Fruit fly (Drosophila melanogaster): ENCODE results near the gene Atg17.

Atg17 gene

DNA sequence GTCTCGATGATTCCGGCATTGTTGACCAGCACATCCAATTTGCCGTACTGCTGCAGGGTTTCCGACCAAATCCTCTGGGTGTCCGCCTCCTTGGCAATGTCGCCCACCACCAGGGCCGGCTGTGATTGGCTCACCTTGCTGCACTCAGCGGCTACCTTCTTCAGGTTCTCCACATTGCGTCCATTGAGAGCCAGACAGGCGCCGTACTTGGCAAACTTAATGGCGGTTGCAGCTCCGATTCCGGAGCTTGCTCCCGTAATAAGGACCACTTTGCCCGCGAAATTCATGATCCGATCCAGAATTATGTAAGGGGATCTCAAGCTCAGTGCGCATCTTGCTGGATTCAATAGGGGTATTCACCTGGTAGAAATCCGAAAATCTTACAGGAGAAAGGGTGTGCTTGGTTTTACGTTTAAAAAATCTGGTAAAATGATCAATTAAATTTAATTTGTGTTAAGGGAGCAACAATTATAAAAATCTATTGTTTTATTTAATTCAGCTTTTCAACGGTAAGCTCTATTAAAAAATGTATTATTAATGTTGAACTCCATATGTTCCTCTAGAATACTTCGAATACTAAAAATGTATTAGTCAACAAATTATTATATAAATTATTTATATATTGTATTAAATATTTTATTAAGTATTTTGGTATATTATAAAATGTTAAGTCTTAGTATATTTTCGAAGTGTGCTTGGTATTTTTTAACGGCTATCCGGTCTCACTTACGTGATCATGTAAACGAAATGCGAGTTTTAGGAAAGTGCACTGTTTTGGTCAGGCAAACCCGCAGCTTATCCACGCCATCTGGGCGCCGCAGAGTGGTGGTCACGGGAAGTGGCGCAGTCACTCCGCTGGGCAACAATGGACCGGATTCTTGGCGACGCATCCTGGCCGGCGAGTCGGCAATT lies 32.7 kb upstream of the Atg17 start, which contains the start of the genes CG31548 and CG12170:
Gene CG31548 (minus strand): TSS at position 334 of the 912 bp plus-strand sequence.
Gene CG12170 (plus strand): TSS at position 716 of the 912 bp plus-strand sequence.
- no peak for TF ChIP-seq pad (GFP tag; optimal IDR thresholded peaks at IDR 0.05)
- TF ChIP-seq CG33017 (tag; optimal IDR thresholded peaks at IDR 0.05) = peak; percentile 49
- TF ChIP-seq tj (GFP tag; optimal IDR thresholded peaks at IDR 0.05) = peak; percentile 27
- no peak for TF ChIP-seq bab1 (GFP tag; optimal IDR thresholded peaks at IDR 0.05)
- TF ChIP-seq Crg-1 (GFP tag; optimal IDR thresholded peaks at IDR 0.05) = peak; percentile 1
- TF ChIP-seq Clk (GFP tag; optimal IDR thresholded peaks at IDR 0.05) = no peak
- TF ChIP-seq toe (GFP tag; optimal IDR thresholded peaks at IDR 0.05) = no peak
- no peak for TF ChIP-seq cnc (optimal IDR thresholded peaks at IDR 0.05)
- TF ChIP-seq CG5204 (GFP tag; optimal IDR thresholded peaks at IDR 0.05) = no peak
- TF ChIP-seq cic (GFP tag; optimal IDR thresholded peaks at IDR 0.05) = no peak
- TF ChIP-seq CG7045 (GFP tag; optimal IDR thresholded peaks at IDR 0.05) = peak; percentile 31
- peak; percentile 2 for TF ChIP-seq CG12768 (GFP tag; optimal IDR thresholded peaks at IDR 0.05)
- TF ChIP-seq CG7101 (tag; optimal IDR thresholded peaks at IDR 0.05) = peak; percentile 56
- peak; percentile 57 for TF ChIP-seq CG14711 (tag; optimal IDR thresholded peaks at IDR 0.05)
- no peak for TF ChIP-seq ovo (GFP tag; optimal IDR thresholded peaks at IDR 0.05)
- TF ChIP-seq Mnt (GFP tag; optimal IDR thresholded peaks at IDR 0.05) = peak; percentile 25
- TF ChIP-seq CG1620 (GFP tag; optimal IDR thresholded peaks at IDR 0.05) = no peak
- no peak for TF ChIP-seq kay (GFP tag; ENCODE audit: borderline replicate concordance)
- peak; percentile 78 for TF ChIP-seq CG11617 (GFP tag; optimal IDR thresholded peaks at IDR 0.05)
- TF ChIP-seq Hr96 (GFP tag; optimal IDR thresholded peaks at IDR 0.05) = no peak

- TF ChIP-seq bab1 (GFP tag; optimal IDR thresholded peaks at IDR 0.05) (no peak), CG11617 (GFP tag; optimal IDR thresholded peaks at IDR 0.05) (no peak), CG7045 (GFP tag; optimal IDR thresholded peaks at IDR 0.05) (no peak), ovo (GFP tag; optimal IDR thresholded peaks at IDR 0.05) (no peak), kay (GFP tag; ENCODE audit: borderline replicate concordance) (no peak), CG14711 (tag; optimal IDR thresholded peaks at IDR 0.05) (no peak), cnc (optimal IDR thresholded peaks at IDR 0.05) (no peak), cic (GFP tag; optimal IDR thresholded peaks at IDR 0.05) (no peak), CG1620 (GFP tag; optimal IDR thresholded peaks at IDR 0.05) (no peak), CG5204 (GFP tag; optimal IDR thresholded peaks at IDR 0.05) (no peak), toe (GFP tag; optimal IDR thresholded peaks at IDR 0.05) (no peak)
Measured at dm6 chr3R:5643421-5643820, 26.1 kb upstream of the Atg17 start.

DNA sequence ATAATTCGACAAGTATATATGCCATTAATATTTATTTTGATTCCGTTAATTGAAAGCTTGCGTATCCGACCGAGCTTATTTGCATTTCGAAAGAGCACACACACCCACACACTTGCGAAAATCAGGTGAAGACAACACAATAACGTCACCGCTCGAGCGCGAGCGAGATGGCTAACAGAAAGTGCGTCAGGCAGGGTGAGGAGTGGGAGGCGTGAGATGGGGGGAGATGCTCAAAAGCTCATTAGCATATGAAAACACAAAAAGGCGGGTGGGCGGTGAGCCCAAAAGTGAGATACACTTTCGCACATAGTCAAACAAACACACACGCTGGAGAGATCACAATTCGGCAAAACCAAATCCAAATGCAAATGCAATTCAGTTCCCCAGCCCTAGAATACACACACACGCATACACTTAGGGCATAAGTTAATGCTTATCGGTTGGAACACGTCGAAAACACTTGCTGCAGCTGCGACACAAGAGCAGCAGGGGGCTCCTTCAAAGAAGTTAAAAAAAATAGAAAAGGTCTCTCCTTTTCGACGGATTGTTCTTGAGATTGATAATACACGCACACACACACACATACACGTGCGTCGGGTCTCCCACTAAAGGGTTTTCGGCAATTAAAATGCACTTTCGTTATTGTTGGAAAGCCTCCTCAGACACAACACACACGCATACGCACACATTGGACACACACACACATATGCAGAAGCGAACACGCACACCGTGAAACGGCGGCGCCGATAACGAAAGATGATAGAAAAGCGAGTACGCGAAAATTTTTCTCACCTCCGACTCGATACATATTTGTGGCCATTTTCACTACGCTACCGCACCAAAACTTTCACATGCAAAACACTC lies 21.6 kb upstream of the Atg17 start:
- TF ChIP-seq cic (GFP tag; optimal IDR thresholded peaks at IDR 0.05) = no peak
- TF ChIP-seq Mnt (GFP tag; optimal IDR thresholded peaks at IDR 0.05) = peak; percentile 41
- no peak for TF ChIP-seq cnc (optimal IDR thresholded peaks at IDR 0.05)
- TF ChIP-seq CG1620 (GFP tag; optimal IDR thresholded peaks at IDR 0.05) = peak; percentile 4
- no peak for TF ChIP-seq toe (GFP tag; optimal IDR thresholded peaks at IDR 0.05)
- no peak for TF ChIP-seq ovo (GFP tag; optimal IDR thresholded peaks at IDR 0.05)
- TF ChIP-seq CG14711 (tag; optimal IDR thresholded peaks at IDR 0.05) = no peak
- peak; percentile 26 for TF ChIP-seq pad (GFP tag; optimal IDR thresholded peaks at IDR 0.05)
- no peak for TF ChIP-seq Clk (GFP tag; optimal IDR thresholded peaks at IDR 0.05)
- TF ChIP-seq Hr96 (GFP tag; optimal IDR thresholded peaks at IDR 0.05) = no peak
- no peak for TF ChIP-seq bab1 (GFP tag; optimal IDR thresholded peaks at IDR 0.05)
- peak; percentile 25 for TF ChIP-seq tj (GFP tag; optimal IDR thresholded peaks at IDR 0.05)
- peak; percentile 15 for TF ChIP-seq CG12768 (GFP tag; optimal IDR thresholded peaks at IDR 0.05)
- TF ChIP-seq CG11617 (GFP tag; optimal IDR thresholded peaks at IDR 0.05) = no peak
- TF ChIP-seq CG5204 (GFP tag; optimal IDR thresholded peaks at IDR 0.05) = no peak
- TF ChIP-seq kay (GFP tag; ENCODE audit: borderline replicate concordance) = no peak
- TF ChIP-seq Crg-1 (GFP tag; optimal IDR thresholded peaks at IDR 0.05) = no peak
- TF ChIP-seq CG7045 (GFP tag; optimal IDR thresholded peaks at IDR 0.05) = no peak
- peak; percentile 22 for TF ChIP-seq CG7101 (tag; optimal IDR thresholded peaks at IDR 0.05)
- TF ChIP-seq CG33017 (tag; optimal IDR thresholded peaks at IDR 0.05) = peak; percentile 46

dm6 chr3R:5648569-5649476 lies 20.7 kb upstream of the Atg17 start, which contains the start of the genes MTA1-like and Sec23:
Gene MTA1-like, minus strand, starts transcription at chr3R:5648738.
Gene Sec23, plus strand, starts transcription at chr3R:5649065.
- peak; percentile 86 for TF ChIP-seq CG11617 (GFP tag; optimal IDR thresholded peaks at IDR 0.05)
- peak; percentile 29 for TF ChIP-seq CG7045 (GFP tag; optimal IDR thresholded peaks at IDR 0.05)
- peak; percentile 33 for TF ChIP-seq cic (GFP tag; optimal IDR thresholded peaks at IDR 0.05)
- peak; percentile 26 for TF ChIP-seq Mnt (GFP tag; optimal IDR thresholded peaks at IDR 0.05)
- TF ChIP-seq tj (GFP tag; optimal IDR thresholded peaks at IDR 0.05) = peak; percentile 96
- peak; percentile 42 for TF ChIP-seq bab1 (GFP tag; optimal IDR thresholded peaks at IDR 0.05)
- TF ChIP-seq CG12768 (GFP tag; optimal IDR thresholded peaks at IDR 0.05) = peak; percentile 39
- peak; percentile 60 for TF ChIP-seq CG14711 (tag; optimal IDR thresholded peaks at IDR 0.05)
- TF ChIP-seq pad (GFP tag; optimal IDR thresholded peaks at IDR 0.05) = peak; percentile 56
- peak; percentile 56 for TF ChIP-seq ovo (GFP tag; optimal IDR thresholded peaks at IDR 0.05)
- TF ChIP-seq toe (GFP tag; optimal IDR thresholded peaks at IDR 0.05) = peak; percentile 61
- peak; percentile 72 for TF ChIP-seq CG1620 (GFP tag; optimal IDR thresholded peaks at IDR 0.05)
- TF ChIP-seq kay (GFP tag; ENCODE audit: borderline replicate concordance) = no peak
- peak; percentile 37 for TF ChIP-seq Clk (GFP tag; optimal IDR thresholded peaks at IDR 0.05)
- TF ChIP-seq Crg-1 (GFP tag; optimal IDR thresholded peaks at IDR 0.05) = peak; percentile 60
- no peak for TF ChIP-seq cnc (optimal IDR thresholded peaks at IDR 0.05)
- peak; percentile 54 for TF ChIP-seq CG33017 (tag; optimal IDR thresholded peaks at IDR 0.05)
- TF ChIP-seq Hr96 (GFP tag; optimal IDR thresholded peaks at IDR 0.05) = peak; percentile 60
- peak; percentile 75 for TF ChIP-seq CG7101 (tag; optimal IDR thresholded peaks at IDR 0.05)
- no peak for TF ChIP-seq CG5204 (GFP tag; optimal IDR thresholded peaks at IDR 0.05)

Measured in whole organism, adult.